Worm (Caenorhabditis elegans) whole organism, late embryonic: ENCODE data around the gene C06C6.9.

Experiments
- F13H6.1 ChIP-seq: sonication (generic microtip); optimal IDR thresholded peaks from 2 replicates; lab custom pipeline; 2016; ENCODE audit warnings: missing genetic modification characterization, missing compliant biosample characterization
- K02D7.2 ChIP-seq: sonication (generic microtip); optimal IDR thresholded peaks from 2 replicates; lab custom pipeline; 2017; ENCODE audit warnings: mild to moderate bottlenecking, missing genetic modification characterization, missing compliant biosample characterization
- ama-1 ChIP-seq: fragments of 150-350 bp; optimal IDR thresholded peaks from 2 replicates; lab custom pipeline; 2014
- ceh-14 ChIP-seq: sonication (generic microtip); optimal IDR thresholded peaks from 2 replicates; lab custom pipeline; 2016; ENCODE audit warnings: missing genotype, missing genetic modification characterization, missing compliant biosample characterization
- lim-6 ChIP-seq: sonication (generic microtip); optimal IDR thresholded peaks from 2 replicates; lab custom pipeline; 2016; ENCODE audit warnings: missing genetic modification characterization, missing compliant biosample characterization
- nhr-11 ChIP-seq: fragments of 150-350 bp; optimal IDR thresholded peaks from 2 replicates; lab custom pipeline; 2014; ENCODE audit warnings: missing biosample characterization, missing genetic modification characterization
- rnt-1 ChIP-seq: sonication (generic microtip); optimal IDR thresholded peaks from 2 replicates; lab custom pipeline; 2016; ENCODE audit warnings: missing genetic modification characterization, missing compliant biosample characterization
- tbx-7 ChIP-seq: sonication (generic microtip); optimal IDR thresholded peaks from 2 replicates; lab custom pipeline; 2016; ENCODE audit warnings: missing genotype, missing genetic modification characterization, missing compliant biosample characterization

DNA sequence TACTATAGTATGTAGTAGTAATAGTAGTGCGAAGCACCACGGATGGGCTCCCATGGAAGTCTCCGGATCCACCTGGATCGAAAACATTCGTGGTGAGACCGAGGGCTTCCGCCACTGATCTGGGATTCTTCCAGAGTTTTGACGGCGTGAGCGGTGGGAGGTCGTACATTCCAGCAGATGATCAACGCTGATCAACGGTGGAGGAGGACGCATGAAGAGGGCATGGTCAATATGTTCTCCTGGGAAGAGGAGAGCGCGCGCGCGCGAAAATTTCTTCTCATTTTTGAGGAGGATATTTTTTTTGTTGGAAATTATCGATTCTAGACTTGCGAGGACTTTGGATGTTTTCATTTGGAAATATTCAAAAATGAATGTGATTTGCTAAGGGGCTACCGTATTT is 36.9 kb upstream of the C06C6.9 start:
- TF ChIP-seq K02D7.2 (tag; lab: Kevin White, UChicago) (no peak), tbx-7 (no peak), nhr-11 (no peak), ama-1 (lab: Kevin White, UChicago) (no peak), F13H6.1 (tag; lab: Kevin White, UChicago) (no peak), rnt-1 (tag; lab: Kevin White, UChicago) (no peak), lim-6 (tag; lab: Kevin White, UChicago) (no peak), ceh-14 (tag; lab: Kevin White, UChicago) (no peak)
